ENCODE assay signal across 1 fruit fly cellular context in the genomic region with DNA sequence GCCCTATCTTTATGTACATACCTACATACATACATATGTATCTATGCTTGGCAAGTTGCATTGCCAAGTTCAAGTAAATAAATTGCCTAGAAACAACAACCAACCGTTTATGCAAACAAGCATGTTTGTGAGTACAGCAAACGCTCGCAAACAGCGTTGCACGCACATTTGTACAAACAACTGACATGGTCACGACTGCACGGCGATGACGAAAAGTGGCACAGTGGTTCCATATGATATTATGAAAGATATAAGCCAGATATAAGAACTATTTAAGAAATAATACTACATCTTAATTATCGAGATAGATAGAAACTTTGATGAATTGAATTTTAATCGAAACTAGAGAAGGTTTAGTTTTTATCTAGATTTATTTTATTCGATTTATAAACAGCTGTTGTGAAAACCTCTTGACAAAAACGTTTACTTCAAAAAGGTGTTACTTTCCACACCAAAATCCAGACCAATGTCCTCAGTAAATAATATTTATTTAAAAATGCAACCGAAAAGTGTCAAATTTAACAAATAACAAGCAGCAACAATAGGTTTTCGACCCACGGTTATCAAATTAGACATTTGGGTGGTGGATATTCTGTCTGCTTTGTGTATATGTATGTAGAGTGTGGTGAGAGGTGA.
TF ChIP-seq lines count a peak whose summit lies in the region.

No protein-coding gene starts in this region.

TF ChIP-seq in whole organism, embryonic, 481 proteins besides CTCF, POLR2A, EP300 and RAD21 (continued from another document):
- TF ChIP-seq ap (GFP tag; IDR thresholded peaks at IDR 0.05; lab: Robert Waterston, UW) (peak; percentile 36), grau (tag; optimal IDR thresholded peaks at IDR 0.05; lab: Kevin White, UChicago) (peak; percentile 92), CG18262 (tag; optimal IDR thresholded peaks at IDR 0.05; lab: Kevin White, UChicago) (peak; percentile 98), usp (GFP tag; optimal IDR thresholded peaks at IDR 0.05; lab: Kevin White, UChicago) (no peak), Optix (GFP tag; IDR thresholded peaks at IDR 0.05; lab: Robert Waterston, UW) (peak; percentile 75), fd102C (GFP tag; optimal IDR thresholded peaks at IDR 0.05; lab: Kevin White, UChicago) (peak; percentile 93), CG7357 (GFP tag; IDR thresholded peaks at IDR 0.05; lab: Robert Waterston, UW) (no peak; the same call in none of the 3 replicates), Bgb (GFP tag; IDR thresholded peaks at IDR 0.05; lab: Robert Waterston, UW; ENCODE audit: partially characterized antibody) (no peak), pho (GFP tag; optimal IDR thresholded peaks at IDR 0.05; lab: Kevin White, UChicago) (peak; percentile 69), luna (GFP tag; optimal IDR thresholded peaks at IDR 0.05; lab: Kevin White, UChicago) (no peak), CG18764 (GFP tag; optimal IDR thresholded peaks at IDR 0.05; lab: Kevin White, UChicago) (peak; percentile 81), dmrt99B (tag; optimal IDR thresholded peaks at IDR 0.05; lab: Kevin White, UChicago) (peak; percentile 94), dm (GFP tag; optimal IDR thresholded peaks at IDR 0.05; lab: Kevin White, UChicago) (peak; percentile 75), gsb-n (tag; optimal IDR thresholded peaks at IDR 0.05; lab: Kevin White, UChicago) (peak; percentile 85), CG8765 (GFP tag; IDR thresholded peaks at IDR 0.05; lab: Robert Waterston, UW) (peak; percentile 50), Ravus (GFP tag; IDR thresholded peaks at IDR 0.05; lab: Robert Waterston, UW) (no peak; the same call in none of the 2 replicates), ftz-f1 (GFP tag; optimal IDR thresholded peaks at IDR 0.05; lab: Kevin White, UChicago) (no peak), CG8281 (tag; optimal IDR thresholded peaks at IDR 0.05; lab: Kevin White, UChicago) (peak; percentile 66), CG3847 (GFP tag; IDR thresholded peaks at IDR 0.05; lab: Robert Waterston, UW) (peak; percentile 65), Vsx1 (GFP tag; optimal IDR thresholded peaks at IDR 0.05; lab: Kevin White, UChicago) (peak; percentile 83), ato (GFP tag; IDR thresholded peaks at IDR 0.05; lab: Robert Waterston, UW; ENCODE audit: partially characterized antibody) (no peak), HLH54F (GFP tag; optimal IDR thresholded peaks at IDR 0.05; lab: Kevin White, UChicago) (peak; percentile 57), sna (GFP tag; IDR thresholded peaks at IDR 0.05; lab: Robert Waterston, UW; ENCODE audit: partially characterized antibody) (no peak), pum (GFP tag; optimal IDR thresholded peaks at IDR 0.05; lab: Kevin White, UChicago) (peak; percentile 75)
